Worm (Caenorhabditis elegans) whole organism, L3 larva: ENCODE results near the gene rec-8.
A peak's percentile ranks its signal among the peaks of the same experiment; 100 is the strongest.

Experiments
- ceh-82 ChIP-seq: fragments of 150-350 bp; optimal IDR thresholded peaks from 2 replicates; lab custom pipeline; 2014; ENCODE audit warnings: missing biosample characterization, missing genetic modification characterization
- ceh-9 ChIP-seq: sonication (generic microtip); optimal IDR thresholded peaks from 2 replicates; lab custom pipeline; 2018; ENCODE audit warnings: missing biosample characterization, missing genetic modification characterization
- egl-27 ChIP-seq: sonication (generic microtip); optimal IDR thresholded peaks from 4 replicates; lab custom pipeline; 2017; ENCODE audit warnings: missing biosample characterization, missing genetic modification reagents, missing genetic modification characterization
- egl-5 ChIP-seq: fragments of 150-350 bp; optimal IDR thresholded peaks from 2 replicates; lab custom pipeline; 2017; ENCODE audit warnings: missing biosample characterization, missing genetic modification reagents, missing genetic modification characterization, inconsistent platforms
- hmg-11 ChIP-seq: sonication (generic microtip); optimal IDR thresholded peaks from 2 replicates; lab custom pipeline; 2016; ENCODE audit warnings: missing genetic modification characterization, missing compliant biosample characterization
- nfya-1 ChIP-seq: sonication (generic microtip); optimal IDR thresholded peaks from 2 replicates; lab custom pipeline; 2017; ENCODE audit warnings: missing genetic modification characterization, mild to moderate bottlenecking, missing compliant biosample characterization, antibody characterized with exemption, moderate library complexity; ENCODE audit not compliant: insufficient read depth
- nhr-28 ChIP-seq: fragments of 150-350 bp; optimal IDR thresholded peaks from 2 replicates; lab custom pipeline; 2014; ENCODE audit warnings: missing biosample characterization, missing genetic modification characterization
- nhr-77 ChIP-seq: fragments of 150-350 bp; optimal IDR thresholded peaks from 2 replicates; lab custom pipeline; 2014; ENCODE audit warnings: missing biosample characterization, missing genetic modification characterization
- pha-4 ChIP-seq: fragments of 150-350 bp; optimal IDR thresholded peaks from 2 replicates; lab custom pipeline; 2014; ENCODE audit warnings: missing biosample characterization, missing genetic modification reagents, missing genetic modification characterization
- ztf-4 ChIP-seq: fragments of 150-350 bp; optimal IDR thresholded peaks from 2 replicates; lab custom pipeline; 2014; ENCODE audit warnings: missing biosample characterization, missing genetic modification characterization

ce11 chrIV:13334287-13334686 lies 18.7 kb downstream of the rec-8 start:
- TF ChIP-seq hmg-11 (tag; lab: Kevin White, UChicago), result no peak
- peak; percentile 61 for TF ChIP-seq pha-4 (tag; lab: Kevin White, UChicago)
- TF ChIP-seq nhr-28 (tag; lab: Kevin White, UChicago), result no peak
- TF ChIP-seq ceh-9 (tag; lab: Kevin White, UChicago), result no peak
- TF ChIP-seq nfya-1, result no peak
- TF ChIP-seq ztf-4 (tag; lab: Kevin White, UChicago), result no peak
- no peak for TF ChIP-seq nhr-77
- TF ChIP-seq egl-5 (tag; lab: Kevin White, UChicago), result no peak
- TF ChIP-seq egl-27, result no peak
- TF ChIP-seq ceh-82, result no peak
